Worm (Caenorhabditis elegans): ENCODE measurements around the gene pot-3.

pot-3 gene

DNA sequence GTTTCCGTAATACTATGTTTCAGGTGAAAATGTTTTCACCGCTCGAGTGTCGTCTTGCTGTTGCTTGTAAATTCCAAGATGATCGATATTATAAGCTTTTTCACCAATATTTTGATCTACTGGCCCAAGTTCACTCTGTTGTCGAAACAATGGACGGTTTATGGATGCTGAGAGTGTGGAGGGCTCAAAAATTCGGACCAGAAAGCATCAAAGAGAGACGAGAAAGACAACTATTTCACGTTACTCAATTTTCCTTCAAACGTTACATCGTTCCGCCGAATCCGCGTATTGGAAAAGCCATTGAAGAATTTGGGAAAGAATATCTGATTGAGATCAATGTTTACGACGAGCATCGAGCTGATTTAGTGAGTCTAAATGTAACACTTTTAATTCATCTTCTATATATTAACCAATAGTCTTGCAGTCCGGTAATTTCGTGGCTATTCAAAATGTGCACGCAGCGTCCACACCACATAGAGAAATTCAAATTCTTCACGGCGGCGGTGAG lies at the start of gene pot-3:
TSS of gene pot-3 (plus strand) at position 17 of the 508 bp plus-strand sequence.
- TF ChIP-seq dve-1 (tag; optimal IDR thresholded peaks at IDR 0.05) (no peak), fax-1 (tag; optimal IDR thresholded peaks at IDR 0.05) (no peak), ama-1 (optimal IDR thresholded peaks at IDR 0.05) (no peak), odd-2 (tag; optimal IDR thresholded peaks at IDR 0.05) (no peak), elt-4 (tag; optimal IDR thresholded peaks at IDR 0.05) (peak; percentile 94), ceh-22 (tag; optimal IDR thresholded peaks at IDR 0.05) (peak; percentile 41), ref-2 (tag; optimal IDR thresholded peaks at IDR 0.05) (peak; percentile 63), elt-2 (tag; optimal IDR thresholded peaks at IDR 0.05) (no peak), pqm-1 (tag; optimal IDR thresholded peaks at IDR 0.05) (no peak), hlh-6 (tag; optimal IDR thresholded peaks at IDR 0.05) (no peak), ceh-45 (GFP tag; IDR thresholded peaks at IDR 0.05) (no peak), hlh-8 (tag; optimal IDR thresholded peaks at IDR 0.05) (no peak), hlh-15 (tag; optimal IDR thresholded peaks at IDR 0.05) (no peak), T23F11.4 (GFP tag; optimal IDR thresholded peaks at IDR 0.05) (no peak), unc-86 (tag; optimal IDR thresholded peaks at IDR 0.05) (no peak), sdc-2 (tag; optimal IDR thresholded peaks at IDR 0.05) (no peak), ceh-30 (tag; optimal IDR thresholded peaks at IDR 0.05) (no peak), lim-6 (tag; optimal IDR thresholded peaks at IDR 0.05) (no peak), tbx-2 (tag; optimal IDR thresholded peaks at IDR 0.05) (no peak)

DNA sequence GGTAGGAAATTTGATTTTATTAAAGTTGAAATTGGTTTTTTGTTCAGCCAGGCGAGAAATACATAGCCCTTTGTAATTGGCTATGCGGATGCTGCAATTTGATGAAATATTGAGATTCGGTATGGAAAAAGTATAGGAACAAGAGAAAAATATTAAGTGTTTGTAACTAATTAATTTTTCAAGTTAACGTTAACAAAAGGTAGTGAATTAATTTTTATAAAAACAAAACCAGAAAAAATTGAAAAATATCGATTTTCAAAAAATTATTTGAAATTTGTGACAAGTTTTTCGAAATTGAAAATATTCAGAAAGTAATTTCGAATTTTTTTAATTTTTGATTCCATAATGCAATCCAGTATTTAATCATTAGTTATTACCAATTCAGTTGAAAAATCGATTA lies 48.4 kb upstream of the pot-3 start, which contains the start of gene W06F12.2:
TSS of gene W06F12.2 (minus strand) at position 101 of the 400 bp plus-strand sequence.
- no peak for TF ChIP-seq ztf-16 (tag; optimal IDR thresholded peaks at IDR 0.05)
- no peak for TF ChIP-seq pat-9 (tag; optimal IDR thresholded peaks at IDR 0.05)
- TF ChIP-seq ref-2 (tag; optimal IDR thresholded peaks at IDR 0.05), result no peak
- no peak for TF ChIP-seq dve-1 (tag; optimal IDR thresholded peaks at IDR 0.05)
- TF ChIP-seq unc-3 (GFP tag; conservative IDR thresholded peaks at IDR 0.05), result no peak
- TF ChIP-seq unc-3 (tag; optimal IDR thresholded peaks at IDR 0.05), result no peak
- TF ChIP-seq unc-86 (tag; optimal IDR thresholded peaks at IDR 0.05), result no peak
- TF ChIP-seq rnt-1 (tag; optimal IDR thresholded peaks at IDR 0.05), result no peak
- TF ChIP-seq hlh-8 (tag; optimal IDR thresholded peaks at IDR 0.05), result no peak
- no peak for TF ChIP-seq F13H6.1 (tag; optimal IDR thresholded peaks at IDR 0.05)
- TF ChIP-seq ceh-48 (tag; optimal IDR thresholded peaks at IDR 0.05), result no peak

DNA sequence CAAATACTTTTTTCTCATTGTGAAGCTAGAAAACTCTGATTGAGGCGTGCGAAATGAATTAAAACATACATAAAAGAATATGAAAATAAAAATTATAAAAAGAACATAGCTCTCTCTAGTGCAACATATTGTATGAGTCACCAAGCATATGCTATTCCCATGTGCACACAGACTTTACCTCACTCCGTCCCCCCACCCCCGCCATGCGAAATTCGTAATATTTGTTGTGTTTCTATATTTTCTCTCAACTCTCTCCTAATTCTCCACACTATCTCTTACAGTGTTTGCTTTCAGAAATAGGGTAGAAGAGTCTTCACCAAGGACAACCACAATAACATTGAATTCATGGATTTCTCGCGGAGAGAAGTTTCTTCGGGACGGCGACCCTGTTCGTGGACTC lies 47.4 kb upstream of the pot-3 start:
- TF ChIP-seq nhr-11 (tag; optimal IDR thresholded peaks at IDR 0.05), result no peak
- no peak for TF ChIP-seq ceh-24 (tag; optimal IDR thresholded peaks at IDR 0.05)
- no peak for TF ChIP-seq ama-1 (optimal IDR thresholded peaks at IDR 0.05)
- TF ChIP-seq ceh-22 (tag; optimal IDR thresholded peaks at IDR 0.05), result no peak
- TF ChIP-seq ceh-2 (tag; optimal IDR thresholded peaks at IDR 0.05), result no peak
- TF ChIP-seq fax-1 (tag; optimal IDR thresholded peaks at IDR 0.05), result no peak
- no peak for TF ChIP-seq ceh-14 (tag; optimal IDR thresholded peaks at IDR 0.05)
- TF ChIP-seq ceh-9 (tag; optimal IDR thresholded peaks at IDR 0.05), result no peak
- TF ChIP-seq gmeb-2 (tag; optimal IDR thresholded peaks at IDR 0.05), result no peak
- no peak for TF ChIP-seq K09A11.1 (tag; optimal IDR thresholded peaks at IDR 0.05; ENCODE audit: insufficient read depth)
- TF ChIP-seq zip-5 (tag; optimal IDR thresholded peaks at IDR 0.05), result no peak
- TF ChIP-seq sox-2 (GFP tag; IDR thresholded peaks at IDR 0.05), result no peak
- no peak for TF ChIP-seq ceh-31 (tag; optimal IDR thresholded peaks at IDR 0.05)

DNA sequence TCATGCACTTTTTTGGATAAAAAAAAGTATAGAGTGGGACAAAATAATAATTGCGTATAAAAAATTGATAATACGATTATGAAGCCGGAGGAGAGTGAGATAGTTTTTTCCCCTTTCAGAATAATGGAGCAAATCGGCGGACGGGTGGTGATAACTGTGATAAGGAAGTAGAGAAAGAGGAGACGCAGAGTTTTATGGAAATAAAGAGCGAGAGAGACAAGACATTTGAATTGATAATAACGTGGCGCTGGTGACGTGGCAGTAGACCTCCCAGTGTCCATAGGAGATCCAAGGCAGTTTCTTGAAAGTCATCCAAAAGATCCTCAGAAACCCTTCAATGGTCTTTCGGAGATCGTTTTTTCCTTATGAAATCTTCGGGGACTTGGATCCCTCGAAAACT lies 46.2 kb upstream of the pot-3 start:
- TF ChIP-seq elt-2 (tag; optimal IDR thresholded peaks at IDR 0.05) (peak; percentile 79), C38D4.7 (GFP tag; optimal IDR thresholded peaks at IDR 0.05) (no peak)
